Fruit fly (Drosophila melanogaster): ENCODE data around the gene Marf.

Marf gene

dm6 chrX:6330369-6330949 lies 35.3 kb upstream of the Marf start, which contains the start of gene CG42240 (continued):
- TF ChIP-seq CG12299 (tag; optimal IDR thresholded peaks at IDR 0.05) (peak; percentile 81), CG34224 (GFP tag; IDR thresholded peaks at IDR 0.05; ENCODE audit: partially characterized antibody) (no peak), so (GFP tag; IDR thresholded peaks at IDR 0.05) (peak; percentile 76; the same call in 2 of the 3 replicates), vfl (GFP tag; optimal IDR thresholded peaks at IDR 0.05) (no peak), dysf (GFP tag; IDR thresholded peaks at IDR 0.05) (peak; percentile 93), Dref (GFP tag; IDR thresholded peaks at IDR 0.05) (no peak), scrt (GFP tag; optimal IDR thresholded peaks at IDR 0.05) (peak; percentile 83), CG11085 (GFP tag; IDR thresholded peaks at IDR 0.05) (0 out of 2 replicates have a peak, but pooled peaks have one; percentile 40), bcd (GFP tag; optimal IDR thresholded peaks at IDR 0.05) (peak; percentile 91), Gsc (GFP tag; IDR thresholded peaks at IDR 0.05) (peak; percentile 29; the same call in 1 of the 2 replicates), Trl (optimal IDR thresholded peaks at IDR 0.05) (peak; percentile 58 to 63), Trl (GFP tag; optimal IDR thresholded peaks at IDR 0.05) (peak; percentile 42), crc (GFP tag; optimal IDR thresholded peaks at IDR 0.05) (peak; percentile 41), CG8089 (GFP tag; optimal IDR thresholded peaks at IDR 0.05) (peak; percentile 57), da (GFP tag; optimal IDR thresholded peaks at IDR 0.05) (no peak), Nf-YA (GFP tag; IDR thresholded peaks at IDR 0.05) (peak; percentile 56; the same call in 1 of the 2 replicates), CG8944 (GFP tag; optimal IDR thresholded peaks at IDR 0.05) (peak; percentile 39), CG12155 (GFP tag; optimal IDR thresholded peaks at IDR 0.05) (peak; percentile 75), CG33557 (GFP tag; optimal IDR thresholded peaks at IDR 0.05) (peak; percentile 71), Pdp1 (GFP tag; optimal IDR thresholded peaks at IDR 0.05) (peak; percentile 81 to 82), TFAM (GFP tag; optimal IDR thresholded peaks at IDR 0.05) (peak; percentile 6), slou (GFP tag; optimal IDR thresholded peaks at IDR 0.05) (peak; percentile 61), sob (GFP tag; IDR thresholded peaks at IDR 0.05) (peak; percentile 73), sima (GFP tag; optimal IDR thresholded peaks at IDR 0.05) (peak; percentile 16), cato (GFP tag; optimal IDR thresholded peaks at IDR 0.05; ENCODE audit: borderline replicate concordance) (peak; percentile 81), CG32772 (GFP tag; IDR thresholded peaks at IDR 0.05) (peak; percentile 78), C15 (GFP tag; IDR thresholded peaks at IDR 0.05) (0 out of 3 replicates have a peak, but pooled peaks have one; percentile 49), dmrt11E (tag; optimal IDR thresholded peaks at IDR 0.05) (peak; percentile 72), insv (GFP tag; optimal IDR thresholded peaks at IDR 0.05) (peak in 1 of 2 experiments; percentile 64), CG9215 (GFP tag; IDR thresholded peaks at IDR 0.05) (peak; percentile 78), CG12744 (GFP tag; optimal IDR thresholded peaks at IDR 0.05) (no peak), bbx (GFP tag; IDR thresholded peaks at IDR 0.05; ENCODE audit: partially characterized antibody) (no peak), CG17361 (GFP tag; IDR thresholded peaks at IDR 0.05) (peak; percentile 98), toy (GFP tag; IDR thresholded peaks at IDR 0.05) (0 out of 2 replicates have a peak, but pooled peaks have one; percentile 8), Mrtf (GFP tag; IDR thresholded peaks at IDR 0.05) (no peak; the same call in 2 of the 3 replicates), nom (GFP tag; optimal IDR thresholded peaks at IDR 0.05) (peak; percentile 83), Hr39 (optimal IDR thresholded peaks at IDR 0.05) (no peak), PHDP (tag; optimal IDR thresholded peaks at IDR 0.05) (peak; percentile 91), her (GFP tag; optimal IDR thresholded peaks at IDR 0.05) (no peak), fru (optimal IDR thresholded peaks at IDR 0.05) (no peak), caup (GFP tag; optimal IDR thresholded peaks at IDR 0.05; ENCODE audit: severe bottlenecking) (peak; percentile 85), dimm (GFP tag; IDR thresholded peaks at IDR 0.05) (0 out of 2 replicates have a peak, but pooled peaks have one; percentile 32), CG9609 (GFP tag; optimal IDR thresholded peaks at IDR 0.05) (peak; percentile 57), CG4820 (GFP tag; optimal IDR thresholded peaks at IDR 0.05) (peak; percentile 83), Hr3 (GFP tag; optimal IDR thresholded peaks at IDR 0.05) (peak; percentile 90), CG6654 (GFP tag; optimal IDR thresholded peaks at IDR 0.05) (peak; percentile 80), tup (GFP tag; optimal IDR thresholded peaks at IDR 0.05) (peak; percentile 58), HmgD (GFP tag; optimal IDR thresholded peaks at IDR 0.05) (no peak), Lpt (GFP tag; optimal IDR thresholded peaks at IDR 0.05) (no peak), CG15011 (GFP tag; optimal IDR thresholded peaks at IDR 0.05) (peak; percentile 88), CG43689 (GFP tag; IDR thresholded peaks at IDR 0.05) (peak; percentile 31; the same call in 1 of the 2 replicates)

Data from whole organism, embryonic.